Worm (Caenorhabditis elegans) whole organism, mixed stage, embryonic: ENCODE data around the gene sand-1.

Experiments
- ceh-39 ChIP-seq: fragments of 150-350 bp; optimal IDR thresholded peaks from 2 replicates; lab custom pipeline; 2014; ENCODE audit warnings: missing biosample characterization, missing genetic modification characterization
- nhr-28 ChIP-seq: fragments of 150-350 bp; optimal IDR thresholded peaks from 2 replicates; lab custom pipeline; 2014; ENCODE audit warnings: missing biosample characterization, missing genetic modification characterization
- nhr-76 ChIP-seq: sonication (generic microtip); optimal IDR thresholded peaks from 2 replicates; lab custom pipeline; 2017; ENCODE audit warnings: missing biosample characterization, missing genetic modification characterization
- pha-4 ChIP-seq: fragments of 150-350 bp; optimal IDR thresholded peaks from 2 replicates; lab custom pipeline; 2018; ENCODE audit warnings: missing biosample characterization, missing genetic modification reagents, missing genetic modification characterization

DNA sequence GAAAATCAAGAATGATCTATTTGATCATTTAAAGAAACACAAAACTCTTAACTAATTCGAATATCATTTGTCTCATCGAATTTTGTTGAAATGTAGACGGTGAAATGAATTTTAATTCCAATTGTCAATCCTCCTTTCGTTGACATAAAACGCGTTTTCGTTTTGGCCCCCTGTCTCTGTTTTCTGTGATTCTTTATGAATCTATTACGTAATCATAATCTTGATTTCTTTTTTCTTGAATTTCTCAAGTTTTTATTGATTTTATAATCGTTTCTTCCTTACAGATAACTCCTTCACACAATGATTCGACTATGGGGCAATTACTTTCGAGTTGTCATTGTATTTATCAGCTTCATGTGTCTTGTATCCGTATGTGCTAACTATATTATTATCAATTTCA, 34.5 kb upstream of the sand-1 start, which contains the start of gene Y4C6B.3:
- TF ChIP-seq pha-4 (tag; lab: Kevin White, UChicago) (no peak), ceh-39 (tag; lab: Kevin White, UChicago) (no peak), nhr-28 (tag; lab: Kevin White, UChicago) (no peak), nhr-76 (tag; lab: Kevin White, UChicago) (no peak)
